Fruit fly (Drosophila melanogaster) Kc167 (cell line): ENCODE results near the gene CG9287.

Experiments
- Myc ChIP-seq: fragments of >200 bp; optimal IDR thresholded peaks from 2 replicates; lab custom pipeline; 2017; ENCODE audit warnings: missing external identifiers
- Sin3A ChIP-seq: fragments of >200 bp; optimal IDR thresholded peaks from 2 replicates; lab custom pipeline; 2018; ENCODE audit warnings: missing external identifiers
- h ChIP-seq: fragments of >200 bp; optimal IDR thresholded peaks from 3 replicates; lab custom pipeline; 2018; ENCODE audit warnings: missing external identifiers
- insv ChIP-seq: fragments of >200 bp; optimal IDR thresholded peaks from 3 replicates; lab custom pipeline; 2018; ENCODE audit warnings: missing external identifiers
- psq ChIP-seq: fragments of >200 bp; optimal IDR thresholded peaks from 2 replicates; lab custom pipeline; 2017; ENCODE audit warnings: missing external identifiers
- ttk ChIP-seq: sonication (Bioruptor generic); optimal IDR thresholded peaks from 2 replicates; lab custom pipeline; 2017; ENCODE audit warnings: missing external identifiers

The CG9287 gene

DNA sequence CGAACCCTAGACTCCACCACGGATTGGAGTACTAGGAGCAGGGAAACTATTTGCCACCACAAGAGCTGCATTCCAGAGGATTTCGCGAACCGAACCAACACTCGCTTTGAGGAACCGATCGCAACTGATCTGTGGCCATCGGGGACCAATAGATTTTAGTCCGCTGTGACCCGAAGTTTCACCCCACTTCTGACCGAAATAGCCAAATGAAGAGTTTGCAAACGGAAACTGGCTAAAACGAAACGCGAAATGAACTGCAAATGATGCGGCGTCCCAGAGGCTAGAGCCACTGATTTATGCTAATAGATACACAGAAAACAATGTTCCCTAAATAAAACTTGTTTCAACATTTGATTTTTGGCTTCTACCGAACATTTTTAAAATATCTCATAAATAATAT, at the start of gene CG9287:
Gene CG9287, minus strand, starts transcription at position 101 of the 400 bp plus-strand sequence.
- no peak for TF ChIP-seq Myc
- no peak for TF ChIP-seq psq (lab: Kevin White, UChicago)
- TF ChIP-seq Sin3A (lab: Kevin White, UChicago), result no peak
- no peak for TF ChIP-seq h (lab: Kevin White, UChicago)
- TF ChIP-seq ttk (lab: Kevin White, UChicago), result no peak
- TF ChIP-seq insv (lab: Kevin White, UChicago), result no peak

DNA sequence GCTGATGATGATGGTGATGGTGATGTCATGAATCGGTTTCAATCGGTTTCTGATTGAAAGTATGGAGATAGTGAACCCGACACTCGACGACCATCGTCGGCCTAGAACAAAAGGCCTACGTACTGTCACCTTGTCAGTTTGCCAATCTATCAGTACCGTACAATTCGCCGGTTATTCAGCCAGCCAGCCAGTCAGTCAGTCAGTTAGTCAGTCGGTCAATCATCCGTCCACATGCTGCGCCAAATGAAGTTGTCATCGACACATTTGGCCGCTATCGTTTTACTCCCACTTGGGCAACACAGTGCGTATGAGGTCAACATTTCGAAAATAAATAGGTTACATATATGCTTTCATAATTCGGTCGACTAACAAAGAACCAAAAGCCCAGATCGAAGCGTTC, 41.4 kb upstream of the CG9287 start:
- no peak for TF ChIP-seq h (lab: Kevin White, UChicago)
- no peak for TF ChIP-seq insv (lab: Kevin White, UChicago)
- TF ChIP-seq Myc, result no peak

DNA sequence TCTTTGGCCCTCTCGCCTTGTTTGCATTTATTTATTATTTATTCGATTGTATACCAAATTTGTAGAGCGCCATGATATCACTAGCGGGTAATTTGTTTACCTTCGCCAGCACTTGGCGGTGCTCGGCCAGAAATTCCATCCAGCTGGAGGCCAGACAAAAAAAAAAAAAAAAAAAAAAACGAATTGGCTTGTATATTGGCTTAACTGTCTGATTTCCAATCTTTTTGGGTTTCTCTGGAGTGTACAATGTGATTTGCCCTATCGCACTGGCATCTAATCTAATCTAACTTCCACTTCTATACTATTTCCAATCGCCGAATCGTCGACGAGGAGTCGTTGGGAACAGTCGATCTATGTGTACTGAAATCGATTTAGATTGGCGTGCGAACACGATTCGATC, 40.1 kb upstream of the CG9287 start:
- TF ChIP-seq h (lab: Kevin White, UChicago) (no peak), psq (lab: Kevin White, UChicago) (no peak), insv (lab: Kevin White, UChicago) (no peak), ttk (lab: Kevin White, UChicago) (no peak), Sin3A (lab: Kevin White, UChicago) (no peak), Myc (no peak)

DNA sequence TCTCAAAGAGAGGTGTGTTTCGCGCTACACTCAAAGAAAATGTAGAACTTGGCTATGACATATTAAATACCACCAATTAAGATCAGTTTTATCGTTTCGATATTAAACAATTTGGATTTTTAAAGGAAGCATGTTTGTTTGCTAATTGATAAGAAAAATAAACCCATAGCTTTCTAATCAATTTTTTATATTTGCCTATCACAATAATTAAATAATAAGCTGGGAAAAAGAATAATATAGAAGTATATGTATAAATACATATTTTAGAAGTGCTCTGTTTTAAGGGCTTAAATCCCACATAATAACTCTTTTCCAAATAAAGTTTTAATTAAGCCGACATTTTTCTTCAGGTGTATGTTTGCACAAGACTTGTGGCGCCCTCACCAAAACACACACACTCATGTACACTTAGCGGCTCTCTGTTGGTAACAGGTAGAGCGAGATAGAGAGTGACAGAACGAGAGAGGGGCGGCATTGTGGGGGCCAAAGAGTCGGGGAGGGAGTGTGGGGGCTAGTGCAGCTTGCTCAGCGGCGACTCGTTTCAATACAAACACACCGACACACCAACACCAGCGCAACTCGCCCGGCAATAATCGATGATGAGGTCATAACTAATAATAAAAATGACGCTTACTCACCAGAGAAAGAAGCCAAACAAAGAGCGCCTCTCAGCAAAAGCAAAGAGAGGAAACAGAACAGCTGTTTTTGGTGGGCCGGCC, 38.2 kb upstream of the CG9287 start:
- TF ChIP-seq insv (lab: Kevin White, UChicago) (no peak), psq (lab: Kevin White, UChicago) (no peak), h (lab: Kevin White, UChicago) (no peak), Myc (no peak)

DNA sequence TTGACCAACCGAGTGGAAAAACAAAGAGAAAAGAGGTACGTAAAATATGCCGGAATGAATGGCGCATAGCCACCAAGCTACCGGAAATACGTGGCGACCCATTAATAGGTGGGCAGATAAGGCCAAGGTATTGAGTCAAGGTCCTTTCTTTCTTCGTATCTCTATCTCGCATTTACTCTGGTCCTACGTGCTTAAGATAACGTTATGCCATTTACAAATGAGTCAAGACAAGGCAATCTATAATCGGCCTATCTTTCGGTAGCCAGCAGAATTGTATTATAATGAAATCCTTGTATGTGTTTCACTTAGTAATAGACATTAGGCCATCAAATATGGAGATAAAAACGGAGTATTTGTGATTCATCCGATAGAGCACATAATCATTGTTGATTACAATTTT, 36.8 kb upstream of the CG9287 start:
- TF ChIP-seq ttk (lab: Kevin White, UChicago) (no peak), h (lab: Kevin White, UChicago) (no peak), psq (lab: Kevin White, UChicago) (no peak), Myc (no peak), insv (lab: Kevin White, UChicago) (no peak), Sin3A (lab: Kevin White, UChicago) (no peak)

DNA sequence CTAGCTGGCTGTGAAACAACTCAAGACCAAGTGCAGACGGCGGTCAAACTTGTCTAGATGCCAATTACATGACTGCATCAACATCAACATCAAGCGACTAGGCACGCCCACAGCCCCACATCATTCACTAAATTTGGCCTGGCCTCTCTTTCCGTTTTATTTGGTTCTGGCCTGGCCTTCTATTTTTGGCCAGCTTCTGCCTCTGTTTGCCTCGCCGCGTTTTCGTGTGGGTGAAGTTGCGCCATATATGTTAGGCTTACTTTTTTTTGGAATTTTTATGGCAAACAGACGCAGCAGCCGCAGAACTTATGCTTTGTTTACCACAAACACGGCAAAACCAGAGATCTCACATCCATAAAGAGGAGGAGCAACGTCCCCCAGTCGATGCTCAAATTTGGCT, 35.8 kb upstream of the CG9287 start:
- TF ChIP-seq h (lab: Kevin White, UChicago), result no peak
- TF ChIP-seq ttk (lab: Kevin White, UChicago), result no peak
- TF ChIP-seq Sin3A (lab: Kevin White, UChicago), result no peak
- TF ChIP-seq Myc, result no peak
- no peak for TF ChIP-seq psq (lab: Kevin White, UChicago)
- TF ChIP-seq insv (lab: Kevin White, UChicago), result no peak

DNA sequence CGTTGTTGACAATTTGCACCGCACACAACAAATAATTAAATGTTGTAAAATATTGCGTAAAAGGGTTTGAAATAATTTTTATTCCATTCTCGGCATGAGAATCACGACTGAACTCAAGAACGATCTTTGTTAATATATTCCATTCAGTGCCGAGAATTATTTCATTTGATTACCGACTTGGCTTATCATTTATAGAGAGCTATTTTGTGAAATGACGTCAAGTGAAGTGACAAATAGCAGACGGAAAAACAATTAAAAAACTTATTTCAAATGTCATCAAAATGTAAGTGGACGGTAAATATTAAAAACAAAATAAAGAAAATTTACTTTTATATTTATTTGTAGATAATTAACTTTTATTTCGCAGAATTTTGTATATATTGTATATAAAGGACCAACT, 34.9 kb upstream of the CG9287 start:
- no peak for TF ChIP-seq insv (lab: Kevin White, UChicago)
- TF ChIP-seq h (lab: Kevin White, UChicago), result no peak
- no peak for TF ChIP-seq psq (lab: Kevin White, UChicago)
- no peak for TF ChIP-seq Myc
- TF ChIP-seq ttk (lab: Kevin White, UChicago), result no peak
- no peak for TF ChIP-seq Sin3A (lab: Kevin White, UChicago)

DNA sequence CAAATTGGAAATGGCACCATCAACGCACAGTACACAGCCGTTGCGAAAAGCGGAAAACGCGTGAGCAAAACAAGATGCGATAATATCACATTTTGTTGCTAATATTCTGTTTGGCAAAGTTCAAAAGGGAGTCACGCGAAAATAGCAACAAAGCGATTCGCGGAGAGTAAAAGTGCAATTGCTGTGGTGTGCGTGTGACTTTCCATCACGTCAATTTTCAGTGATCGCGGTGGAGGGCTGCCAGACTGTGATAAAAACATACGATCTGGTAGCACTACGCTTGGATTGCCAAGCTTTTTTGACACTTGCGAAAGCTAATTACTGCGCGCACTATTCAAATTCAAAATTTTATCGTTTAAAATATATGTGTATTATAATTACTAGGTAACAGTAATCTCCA, 29.8 kb upstream of the CG9287 start, which contains the start of gene Hnf4:
Gene Hnf4, minus strand, starts transcription at position 199 of the 400 bp plus-strand sequence.
- TF ChIP-seq psq (lab: Kevin White, UChicago), result no peak
- no peak for TF ChIP-seq ttk (lab: Kevin White, UChicago)
- TF ChIP-seq insv (lab: Kevin White, UChicago), result no peak
- no peak for TF ChIP-seq Sin3A (lab: Kevin White, UChicago)
- TF ChIP-seq h (lab: Kevin White, UChicago), result no peak
- no peak for TF ChIP-seq Myc

DNA sequence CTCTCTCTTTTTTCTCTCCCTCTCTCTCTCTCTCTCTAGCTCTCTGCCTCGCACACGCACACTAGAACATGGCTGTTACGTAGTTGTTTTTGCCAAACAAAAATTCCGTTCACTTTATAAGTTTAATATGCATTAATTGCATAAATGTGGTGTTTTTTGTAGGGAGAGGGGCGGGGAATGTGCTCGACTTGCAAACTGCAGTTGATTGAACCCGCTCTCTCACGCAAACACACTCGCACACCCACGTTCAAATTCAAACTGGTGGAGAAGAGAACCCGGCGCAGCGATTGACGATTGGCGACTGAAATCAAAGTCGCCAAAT, 29.4 kb upstream of the CG9287 start:
- TF ChIP-seq psq (lab: Kevin White, UChicago) (no peak), Myc (no peak), ttk (lab: Kevin White, UChicago) (no peak), insv (lab: Kevin White, UChicago) (no peak)

DNA sequence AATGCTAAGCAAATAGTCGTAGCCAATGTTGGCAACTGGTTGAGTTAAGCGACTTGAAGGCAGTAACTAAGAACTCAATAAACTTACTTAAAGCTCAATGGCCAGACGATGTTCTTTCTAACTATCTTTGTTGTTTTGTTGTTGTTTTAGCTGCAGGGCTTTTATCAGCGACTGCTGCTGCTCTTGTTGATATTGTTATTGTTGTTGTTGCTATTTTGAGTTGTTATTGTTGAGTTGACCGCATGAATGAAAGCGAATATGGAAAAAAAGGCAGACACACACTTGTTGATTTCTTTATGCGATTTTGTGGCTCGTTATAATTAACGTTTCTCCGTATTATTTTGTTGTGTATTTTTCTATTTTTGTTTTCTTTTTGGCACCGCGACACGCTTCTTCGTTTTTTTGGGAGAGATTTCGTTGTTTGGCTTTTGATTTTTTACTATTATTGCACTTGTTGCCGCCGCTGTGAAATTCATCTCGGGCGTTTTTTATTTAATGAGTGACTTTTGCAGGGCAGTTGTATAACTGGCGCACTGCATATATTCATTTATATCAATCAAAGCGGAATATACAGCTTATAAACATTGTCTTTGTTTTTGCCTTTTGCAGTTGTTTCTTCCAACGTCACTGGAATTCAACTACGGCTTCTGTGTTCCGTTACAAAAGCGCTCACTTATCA, 28.9 kb upstream of the CG9287 start:
- TF ChIP-seq Myc, result no peak
- TF ChIP-seq psq (lab: Kevin White, UChicago), result no peak
- TF ChIP-seq insv (lab: Kevin White, UChicago), result no peak
- no peak for TF ChIP-seq h (lab: Kevin White, UChicago)
- TF ChIP-seq Sin3A (lab: Kevin White, UChicago), result no peak
- TF ChIP-seq ttk (lab: Kevin White, UChicago), result no peak

DNA sequence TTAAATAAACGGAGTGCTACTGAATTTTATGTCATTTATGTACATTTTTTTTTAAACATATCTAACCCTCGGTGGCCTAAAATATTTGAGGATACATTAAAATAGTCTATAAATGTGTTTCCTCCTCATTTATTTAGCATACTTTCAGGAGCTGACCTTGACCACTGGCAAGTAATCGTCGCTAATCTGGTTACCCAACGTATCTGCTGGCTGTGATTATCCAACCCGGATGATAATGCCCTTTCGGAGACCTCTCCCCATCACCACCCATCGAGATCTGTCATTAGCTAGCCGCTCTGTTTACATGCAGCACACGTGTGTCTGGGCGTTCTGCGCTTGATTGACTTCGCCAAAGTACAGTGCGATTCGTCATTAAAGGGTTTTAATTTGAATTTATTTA, 27.9 kb upstream of the CG9287 start:
- TF ChIP-seq h (lab: Kevin White, UChicago) (no peak), Sin3A (lab: Kevin White, UChicago) (no peak), psq (lab: Kevin White, UChicago) (no peak), ttk (lab: Kevin White, UChicago) (no peak), Myc (no peak), insv (lab: Kevin White, UChicago) (no peak)
